Worm (Caenorhabditis elegans): Measurements from ENCODE around the gene str-236.

The str-236 gene

DNA sequence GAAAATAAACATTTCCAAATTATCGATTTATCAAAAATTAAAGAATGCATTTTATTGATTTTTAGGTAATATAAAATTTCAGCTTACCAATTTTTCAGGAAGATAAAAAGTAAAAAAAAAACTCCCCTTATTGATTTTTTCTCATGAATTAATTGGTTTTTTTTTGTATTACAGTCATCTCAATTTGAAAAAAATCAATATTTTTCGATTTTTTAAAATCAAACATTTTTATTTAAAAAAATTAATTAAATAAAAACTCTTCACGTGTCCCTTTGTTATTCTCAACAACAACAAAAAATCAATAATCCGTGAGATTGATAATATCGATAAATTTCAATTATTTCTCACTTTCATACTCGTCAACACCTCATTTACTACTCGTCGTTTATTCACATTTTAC lies 32.6 kb downstream of the str-236 start, which contains the start of gene C38C3.3 (continued):
- no peak for TF ChIP-seq lin-35 (GFP tag; optimal IDR thresholded peaks at IDR 0.05)
- no peak for TF ChIP-seq hsf-1 (GFP tag; IDR thresholded peaks at IDR 0.05)
- no peak for TF ChIP-seq T26A5.8 (tag; optimal IDR thresholded peaks at IDR 0.05)

- TF ChIP-seq nfya-1 (tag; optimal IDR thresholded peaks at IDR 0.05; ENCODE audit: borderline replicate concordance, insufficient read depth) (no peak), snpc-1.1 (tag; optimal IDR thresholded peaks at IDR 0.05; ENCODE audit: insufficient read depth) (no peak), snpc-4 (GFP tag; optimal IDR thresholded peaks at IDR 0.05) (no peak), snpc-4 (tag; optimal IDR thresholded peaks at IDR 0.05) (no peak), F37B4.10 (GFP tag; IDR thresholded peaks at IDR 0.05) (no peak), cebp-1 (GFP tag; IDR thresholded peaks at IDR 0.05) (no peak), cebp-1 (tag; optimal IDR thresholded peaks at IDR 0.05) (no peak), somi-1 (GFP tag; optimal IDR thresholded peaks at IDR 0.05) (no peak), ceh-91 (GFP tag; IDR thresholded peaks at IDR 0.05) (no peak), F10E7.11 (tag; optimal IDR thresholded peaks at IDR 0.05) (no peak), K11D2.4 (GFP tag; IDR thresholded peaks at IDR 0.05) (no peak), rec-8 (tag; optimal IDR thresholded peaks at IDR 0.05) (no peak), snpc-3.4 (tag; optimal IDR thresholded peaks at IDR 0.05) (no peak), ztf-26 (tag; optimal IDR thresholded peaks at IDR 0.05) (no peak), C06A6.2 (GFP tag; conservative IDR thresholded peaks at IDR 0.05) (no peak), B0035.1 (tag; optimal IDR thresholded peaks at IDR 0.05) (no peak), hmg-1.2 (GFP tag; IDR thresholded peaks at IDR 0.05) (no peak), let-607 (tag; optimal IDR thresholded peaks at IDR 0.05) (no peak), Y56A3A.18 (GFP tag; IDR thresholded peaks at IDR 0.05) (no peak), F33H1.4 (GFP tag; IDR thresholded peaks at IDR 0.05) (no peak)
These were observed 33.4 kb downstream of the str-236 start, which contains the start of gene spig-7 for ce11 chrV:1494469-1494868. Gene spig-7, plus strand, starts transcription at chrV:1494769.

DNA sequence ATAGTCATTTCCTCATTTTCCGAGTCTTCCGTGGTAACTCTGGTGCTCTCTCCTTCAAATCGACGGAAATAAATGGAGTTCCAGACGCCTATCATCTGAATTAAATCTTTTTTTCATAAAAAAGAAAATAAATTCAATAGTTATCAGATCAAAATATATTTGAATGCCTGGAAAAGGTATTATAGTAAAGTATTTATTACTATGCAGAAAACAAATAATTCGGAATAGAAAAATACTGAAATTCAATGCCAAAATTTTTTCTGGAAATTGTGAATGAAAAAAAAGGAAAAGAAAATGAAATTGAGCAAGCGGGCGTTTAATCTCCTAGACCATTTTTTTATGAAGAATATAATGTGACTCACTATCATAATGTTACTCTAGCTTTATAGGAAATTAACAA lies 36.4 kb downstream of the str-236 start, which contains the start of gene C38C3.6:
TSS of gene C38C3.6 (minus strand) at position 101 of the 400 bp plus-strand sequence.
- TF ChIP-seq lin-54 (GFP tag; optimal IDR thresholded peaks at IDR 0.05) (no peak), hlh-12 (tag; optimal IDR thresholded peaks at IDR 0.05) (no peak), ceh-100 (GFP tag; IDR thresholded peaks at IDR 0.05) (no peak), hlh-26 (GFP tag; conservative IDR thresholded peaks at IDR 0.05) (no peak), F49E8.2 (tag; optimal IDR thresholded peaks at IDR 0.05; ENCODE audit: insufficient read depth) (no peak), ztf-22 (GFP tag; optimal IDR thresholded peaks at IDR 0.05) (no peak), tlf-1 (GFP tag; optimal IDR thresholded peaks at IDR 0.05) (no peak)

DNA sequence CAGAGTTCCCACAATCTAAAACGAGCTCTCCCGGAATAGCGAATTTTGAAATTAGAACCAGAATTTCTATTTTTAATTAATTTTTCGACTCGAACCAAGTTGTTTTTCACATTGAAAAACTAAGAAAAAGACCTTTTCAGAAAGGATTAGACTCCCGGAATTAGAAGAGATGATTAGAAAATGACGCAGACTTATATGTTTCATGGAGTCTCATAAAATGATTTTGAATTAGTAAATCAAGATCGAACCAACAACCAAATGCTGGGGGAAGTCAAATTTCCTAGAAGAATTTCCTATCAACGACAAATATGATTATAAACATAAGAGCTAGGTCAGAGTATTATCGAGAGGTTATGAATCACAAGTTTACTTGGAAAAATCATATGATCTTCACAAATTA lies 39.2 kb downstream of the str-236 start:
- TF ChIP-seq F52B5.7 (tag; optimal IDR thresholded peaks at IDR 0.05) (no peak), zfh-2 (GFP tag; conservative IDR thresholded peaks at IDR 0.05) (no peak), sdz-38 (tag; optimal IDR thresholded peaks at IDR 0.05) (no peak), lin-26 (GFP tag; IDR thresholded peaks at IDR 0.05) (no peak), nhr-80 (tag; optimal IDR thresholded peaks at IDR 0.05) (no peak), unc-62 (GFP tag; optimal IDR thresholded peaks at IDR 0.05) (no peak), mcd-1 (GFP tag; IDR thresholded peaks at IDR 0.05) (no peak), attf-5 (GFP tag; optimal IDR thresholded peaks at IDR 0.05) (no peak), nhr-120 (GFP tag; IDR thresholded peaks at IDR 0.05) (no peak), Y56A3A.18 (GFP tag; IDR thresholded peaks at IDR 0.05) (no peak), madf-8 (GFP tag; conservative IDR thresholded peaks at IDR 0.05) (no peak), lir-1 (GFP tag; conservative IDR thresholded peaks at IDR 0.05) (no peak), snpc-1.1 (tag; optimal IDR thresholded peaks at IDR 0.05; ENCODE audit: insufficient read depth) (no peak)
